Worm (Caenorhabditis elegans) whole organism, L4 larva: ENCODE data around the gene clec-265.

Source experiments
- aly-2 ChIP-seq: sonication (generic microtip); optimal IDR thresholded peaks from 2 replicates; lab custom pipeline; 2018; ENCODE audit warnings: missing biosample characterization, missing genetic modification characterization
- ama-1 ChIP-seq: fragments of 150-350 bp; optimal IDR thresholded peaks from 2 replicates; lab custom pipeline; 2014; ENCODE audit warnings: inconsistent platforms, mixed read lengths
- attf-4 ChIP-seq: sonication (generic microtip); optimal IDR thresholded peaks from 3 replicates; lab custom pipeline; 2017; ENCODE audit warnings: missing biosample characterization, missing genetic modification characterization
- ceh-82 ChIP-seq: sonication (generic microtip); optimal IDR thresholded peaks from 2 replicates; lab custom pipeline; 2017; ENCODE audit warnings: missing biosample characterization, missing genetic modification characterization
- daf-16 ChIP-seq, 3 experiments: sonication (generic microtip); optimal IDR thresholded peaks; 2 replicates each; lab custom pipeline; 2016 to 2017; ENCODE audit warnings: missing genetic modification characterization in 3 of 3, missing genetic modification reagents in 3 of 3, mild to moderate bottlenecking in 2 of 3, missing compliant biosample characterization in 2 of 3, missing biosample characterization in 1 of 3, moderate library complexity in 1 of 3
- fos-1 ChIP-seq: fragments of 150-350 bp; optimal IDR thresholded peaks from 2 replicates; lab custom pipeline; 2014; ENCODE audit warnings: missing biosample characterization, missing genetic modification characterization
- lin-13 ChIP-seq: fragments of 150-350 bp; optimal IDR thresholded peaks from 2 replicates; lab custom pipeline; 2014; ENCODE audit warnings: missing biosample characterization, missing genetic modification reagents, missing genetic modification characterization
- mdt-29 ChIP-seq: fragments of 200-800 bp; sonication (Bioruptor generic); IDR thresholded peaks from 2 replicates; pipeline ENCODE4 v1.3.6; 2022; ENCODE audit warnings: missing genetic modification reagents, missing genetic modification characterization, missing compliant biosample characterization
- nhr-41 ChIP-seq: fragments of 200-800 bp; sonication (Bioruptor generic); IDR thresholded peaks from 2 replicates; pipeline ENCODE4 v1.3.6; 2022; ENCODE audit warnings: missing genetic modification reagents, missing genetic modification characterization, missing compliant biosample characterization
- nhr-6 ChIP-seq: fragments of 150-350 bp; optimal IDR thresholded peaks from 2 replicates; lab custom pipeline; 2014; ENCODE audit warnings: missing biosample characterization, missing genetic modification characterization
- pqm-1 ChIP-seq: sonication (generic microtip); optimal IDR thresholded peaks from 2 replicates; lab custom pipeline; 2017; ENCODE audit warnings: missing biosample characterization, missing genetic modification characterization
- unc-39 ChIP-seq: sonication (generic microtip); optimal IDR thresholded peaks from 2 replicates; lab custom pipeline; 2017; ENCODE audit warnings: missing biosample characterization, missing genetic modification characterization
- zip-11 ChIP-seq: fragments of 200-800 bp; sonication (Bioruptor generic); IDR thresholded peaks from 2 replicates; pipeline ENCODE4 v1.3.6; 2022; ENCODE audit warnings: missing genetic modification characterization, missing compliant biosample characterization

DNA sequence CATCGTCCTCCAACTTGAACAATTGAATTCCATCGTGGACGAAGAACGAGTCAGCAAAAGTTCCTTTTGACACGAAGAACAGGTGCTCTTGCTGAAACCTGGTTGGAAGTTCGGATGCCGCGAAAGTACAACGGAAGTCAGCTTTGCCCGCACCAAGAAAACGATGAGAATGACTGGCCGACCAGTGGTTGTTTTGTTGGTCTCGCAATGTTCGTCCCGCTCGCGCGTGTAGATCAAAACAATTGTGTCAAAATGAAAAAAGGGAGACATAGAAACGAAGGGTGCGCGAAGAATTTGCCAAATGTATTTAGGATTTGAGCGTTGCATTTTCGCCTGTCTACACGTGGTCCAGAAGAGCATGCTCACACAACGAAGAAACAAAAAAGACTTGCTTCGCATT, 2.6 kb upstream of the clec-265 start, which contains the start of gene M02F4.1:
- TF ChIP-seq mdt-29 (GFP tag; lab: Robert Waterston, UW) (no peak), lin-13 (GFP tag; lab: Kevin White, UChicago) (no peak), ama-1 (lab: Kevin White, UChicago) (no peak), aly-2 (tag; lab: Kevin White, UChicago) (no peak), pqm-1 (no peak), nhr-41 (GFP tag; lab: Robert Waterston, UW) (no peak), attf-4 (tag; lab: Kevin White, UChicago) (no peak), unc-39 (tag; lab: Kevin White, UChicago) (no peak), nhr-6 (tag; lab: Kevin White, UChicago) (no peak), daf-16 (GFP tag; optimal IDR thresholded peaks at IDR 0.05; lab: Kevin White, UChicago) (no peak), daf-16 (tag; optimal IDR thresholded peaks at IDR 0.05; lab: Kevin White, UChicago) (no peak), fos-1 (tag; lab: Kevin White, UChicago) (no peak), ceh-82 (tag; lab: Kevin White, UChicago) (no peak), zip-11 (no peak)
